ENCODE assay signal across 5 fruit fly cellular contexts in genomic region chr3L:15538582-15539490, dm6.
TF ChIP-seq lines count a peak whose summit lies in the region.

No protein-coding gene starts in this region.

- TF ChIP-seq CTCF in whole organism, embryonic (GFP tag; optimal IDR thresholded peaks at IDR 0.05; lab: Kevin White, UChicago) = no peak

TF ChIP-seq in whole organism, adult, 20 proteins besides CTCF, POLR2A, EP300 and RAD21:
- TF ChIP-seq kay (GFP tag; lab: Kevin White, UChicago; ENCODE audit: borderline replicate concordance) (peak; percentile 60), CG5204 (GFP tag; optimal IDR thresholded peaks at IDR 0.05; lab: Kevin White, UChicago) (no peak), cic (GFP tag; optimal IDR thresholded peaks at IDR 0.05; lab: Kevin White, UChicago) (peak; percentile 63), CG12768 (GFP tag; optimal IDR thresholded peaks at IDR 0.05; lab: Kevin White, UChicago) (no peak), CG14711 (tag; optimal IDR thresholded peaks at IDR 0.05; lab: Kevin White, UChicago) (no peak)

TF ChIP-seq in whole organism, embryonic, 481 proteins besides CTCF, POLR2A, EP300 and RAD21 (continues in another document):
- TF ChIP-seq lab (GFP tag; optimal IDR thresholded peaks at IDR 0.05; lab: Kevin White, UChicago) (peak; percentile 2), Pdp1 (GFP tag; optimal IDR thresholded peaks at IDR 0.05; lab: Kevin White, UChicago) (peak in 1 of 2 experiments; percentile 35), gem (tag; optimal IDR thresholded peaks at IDR 0.05; lab: Kevin White, UChicago) (peak; percentile 22), dmrt99B (tag; optimal IDR thresholded peaks at IDR 0.05; lab: Kevin White, UChicago) (peak; percentile 1), sug (tag; optimal IDR thresholded peaks at IDR 0.05; lab: Kevin White, UChicago) (peak; percentile 35), D19B (GFP tag; optimal IDR thresholded peaks at IDR 0.05; lab: Kevin White, UChicago) (peak; percentile 61), mirr (GFP tag; optimal IDR thresholded peaks at IDR 0.05; lab: Kevin White, UChicago) (peak; percentile 41), chinmo (GFP tag; IDR thresholded peaks at IDR 0.05; lab: Robert Waterston, UW; ENCODE audit: partially characterized antibody) (0 out of 4 replicates have a peak, but pooled peaks have one; percentile 20), pho (GFP tag; optimal IDR thresholded peaks at IDR 0.05; lab: Kevin White, UChicago) (no peak), row (GFP tag; IDR thresholded peaks at IDR 0.05; lab: Robert Waterston, UW) (peak; percentile 44; the same call in 2 of the 3 replicates), CG2712 (tag; optimal IDR thresholded peaks at IDR 0.05; lab: Kevin White, UChicago) (peak; percentile 6), fd3F (GFP tag; optimal IDR thresholded peaks at IDR 0.05; lab: Kevin White, UChicago) (no peak), tup (GFP tag; optimal IDR thresholded peaks at IDR 0.05; lab: Kevin White, UChicago) (no peak), GATAe (GFP tag; conservative IDR thresholded peaks at IDR 0.05; lab: Robert Waterston, UW) (peak; percentile 63; the same call in 1 of the 2 replicates), D19A (tag; optimal IDR thresholded peaks at IDR 0.05; lab: Kevin White, UChicago) (peak; percentile 72), zf30C (GFP tag; optimal IDR thresholded peaks at IDR 0.05; lab: Kevin White, UChicago) (no peak), Sox102F (GFP tag; optimal IDR thresholded peaks at IDR 0.05; lab: Kevin White, UChicago) (peak; percentile 35), exex (tag; optimal IDR thresholded peaks at IDR 0.05; lab: Kevin White, UChicago) (peak; percentile 88), Vsx1 (GFP tag; optimal IDR thresholded peaks at IDR 0.05; lab: Kevin White, UChicago) (peak; percentile 55), CG11456 (GFP tag; IDR thresholded peaks at IDR 0.05; lab: Robert Waterston, UW) (no peak)

TF ChIP-seq in whole organism, prepupa, 60 proteins besides CTCF, POLR2A, EP300 and RAD21:
- no peak for TF ChIP-seq spab (GFP tag; optimal IDR thresholded peaks at IDR 0.05; lab: Kevin White, UChicago)
- TF ChIP-seq svp (GFP tag; lab: Kevin White, UChicago) = peak; percentile 84
- no peak for TF ChIP-seq CG9139 (GFP tag; optimal IDR thresholded peaks at IDR 0.05; lab: Kevin White, UChicago)
- no peak for TF ChIP-seq acj6 (GFP tag; optimal IDR thresholded peaks at IDR 0.05; lab: Kevin White, UChicago)
- peak in 1 of 2 experiments; percentile 30 for TF ChIP-seq salr (GFP tag; optimal IDR thresholded peaks at IDR 0.05; lab: Kevin White, UChicago)
- peak; percentile 48 for TF ChIP-seq vri (GFP tag; optimal IDR thresholded peaks at IDR 0.05; lab: Kevin White, UChicago)
- peak; percentile 47 for TF ChIP-seq CG32006 (GFP tag; optimal IDR thresholded peaks at IDR 0.05; lab: Kevin White, UChicago)
- no peak for TF ChIP-seq CG10631 (GFP tag; optimal IDR thresholded peaks at IDR 0.05; lab: Kevin White, UChicago)
- TF ChIP-seq Hr39 (GFP tag; optimal IDR thresholded peaks at IDR 0.05; lab: Kevin White, UChicago) = no peak
- no peak for TF ChIP-seq CG16779 (tag; optimal IDR thresholded peaks at IDR 0.05; lab: Kevin White, UChicago)
- peak; percentile 40 for TF ChIP-seq Eip78C (GFP tag; lab: Kevin White, UChicago)
- peak; percentile 6 for TF ChIP-seq fkh (GFP tag; optimal IDR thresholded peaks at IDR 0.05; lab: Kevin White, UChicago)
- TF ChIP-seq CG34406 (GFP tag; optimal IDR thresholded peaks at IDR 0.05; lab: Kevin White, UChicago) = no peak

TF ChIP-seq in whole organism, pupa, 21 proteins besides CTCF, POLR2A, EP300 and RAD21:
- TF ChIP-seq gl (tag; optimal IDR thresholded peaks at IDR 0.05; lab: Kevin White, UChicago) = no peak
- peak; percentile 32 for TF ChIP-seq EcR (GFP tag; optimal IDR thresholded peaks at IDR 0.05; lab: Kevin White, UChicago)
- no peak for TF ChIP-seq CG9948 (tag; optimal IDR thresholded peaks at IDR 0.05; lab: Kevin White, UChicago)
- no peak for TF ChIP-seq Ets98B (GFP tag; IDR thresholded peaks at IDR 0.05; lab: Robert Waterston, UW)
- TF ChIP-seq Snoo (tag; optimal IDR thresholded peaks at IDR 0.05; lab: Kevin White, UChicago) = no peak
- TF ChIP-seq CG14655 (GFP tag; optimal IDR thresholded peaks at IDR 0.05; lab: Kevin White, UChicago) = peak; percentile 6
- no peak for TF ChIP-seq CG17806 (tag; optimal IDR thresholded peaks at IDR 0.05; lab: Kevin White, UChicago)
- TF ChIP-seq fd96Ca (GFP tag; IDR thresholded peaks at IDR 0.05; lab: Robert Waterston, UW) = 0 out of 3 replicates have a peak, but pooled peaks have one; percentile 3
- no peak for TF ChIP-seq Pif1B (GFP tag; optimal IDR thresholded peaks at IDR 0.05; lab: Kevin White, UChicago)
- TF ChIP-seq CG34367 (tag; optimal IDR thresholded peaks at IDR 0.05; lab: Kevin White, UChicago) = no peak
- no peak for TF ChIP-seq Pif1A (GFP tag; optimal IDR thresholded peaks at IDR 0.05; lab: Kevin White, UChicago)
- no peak for TF ChIP-seq CG10348 (GFP tag; IDR thresholded peaks at IDR 0.05; lab: Robert Waterston, UW)
- no peak for TF ChIP-seq CG12605 (GFP tag; IDR thresholded peaks at IDR 0.05; lab: Robert Waterston, UW)
- TF ChIP-seq CG8159 (tag; optimal IDR thresholded peaks at IDR 0.05; lab: Kevin White, UChicago) = no peak
- TF ChIP-seq CG13204 (GFP tag; optimal IDR thresholded peaks at IDR 0.05; lab: Kevin White, UChicago) = no peak
- TF ChIP-seq rn (GFP tag; IDR thresholded peaks at IDR 0.05; lab: Robert Waterston, UW) = no peak
- TF ChIP-seq CG4496 (GFP tag; IDR thresholded peaks at IDR 0.05; lab: Robert Waterston, UW) = no peak
TF ChIP-seq in whole organism, pupa: peak in this region for 3.

TF ChIP-seq in whole organism, wandering third instar larva, 38 proteins besides CTCF, POLR2A, EP300 and RAD21:
- no peak for TF ChIP-seq Rel (GFP tag; optimal IDR thresholded peaks at IDR 0.05; lab: Kevin White, UChicago)
- TF ChIP-seq Rel (tag; optimal IDR thresholded peaks at IDR 0.05; lab: Kevin White, UChicago) = peak; percentile 95
- no peak for TF ChIP-seq Dif (GFP tag; optimal IDR thresholded peaks at IDR 0.05; lab: Kevin White, UChicago; ENCODE audit: partially characterized antibody)
